Fruit fly (Drosophila melanogaster) whole organism, embryonic: ENCODE measurements around the gene Ilk.
A peak's percentile ranks its signal among the peaks of the same experiment; 100 is the strongest.

Source experiments
- Blimp-1 ChIP-seq: fragments of 200-800 bp; sonication (Bioruptor generic); optimal IDR thresholded peaks from 3 replicates; lab custom pipeline; 2018; ENCODE audit warnings: missing biosample characterization, missing genetic modification characterization, mild to moderate bottlenecking, moderate library complexity, missing genetic modification reagents
- CG11696 ChIP-seq: fragments of 200-800 bp; sonication (Bioruptor generic); IDR thresholded peaks from 2 replicates; pipeline ENCODE4 v1.3.6; 2022; ENCODE audit warnings: missing biosample characterization, missing genetic modification characterization
- CG12769 ChIP-seq: fragments of 200-800 bp; sonication (Bioruptor generic); optimal IDR thresholded peaks from 2 replicates; lab custom pipeline; 2019; ENCODE audit warnings: missing biosample characterization, mild to moderate bottlenecking, missing genetic modification characterization, moderate library complexity
- CG14667 ChIP-seq: fragments of 200-800 bp; sonication (Bioruptor generic); IDR thresholded peaks from 2 replicates; pipeline ENCODE4 v1.3.6; 2022; ENCODE audit warnings: missing biosample characterization, missing genetic modification characterization
- CG14860 ChIP-seq: fragments of 200-800 bp; sonication (Bioruptor generic); IDR thresholded peaks from 3 replicates; pipeline ENCODE4 v1.3.6; 2022; ENCODE audit warnings: missing biosample characterization, missing genetic modification characterization; ENCODE audit not compliant: partially characterized antibody
- CG1603 ChIP-seq: fragments of 200-800 bp; sonication (Bioruptor generic); optimal IDR thresholded peaks from 2 replicates; lab custom pipeline; 2019; ENCODE audit warnings: missing biosample characterization, mild to moderate bottlenecking, missing genetic modification characterization, moderate library complexity
- CG1647 ChIP-seq: fragments of 200-800 bp; sonication (Bioruptor generic); optimal IDR thresholded peaks from 3 replicates; lab custom pipeline; 2016; ENCODE audit warnings: missing biosample characterization, missing genetic modification characterization
- CG17359 ChIP-seq: fragments of 200-800 bp; sonication (Bioruptor generic); optimal IDR thresholded peaks from 3 replicates; lab custom pipeline; 2018; ENCODE audit warnings: missing biosample characterization, mild to moderate bottlenecking, missing genetic modification characterization, moderate library complexity
- CG3065 ChIP-seq: fragments of 200-800 bp; sonication (Bioruptor generic); optimal IDR thresholded peaks from 2 replicates; lab custom pipeline; 2016; ENCODE audit warnings: missing biosample characterization, missing genetic modification characterization
- CG31365 ChIP-seq: fragments of 200-800 bp; sonication (Bioruptor generic); optimal IDR thresholded peaks from 2 replicates; lab custom pipeline; 2018; ENCODE audit warnings: missing biosample characterization, mild to moderate bottlenecking, missing genetic modification characterization
- CG3281 ChIP-seq: fragments of 200-800 bp; sonication (Bioruptor generic); optimal IDR thresholded peaks from 3 replicates; lab custom pipeline; 2017; ENCODE audit warnings: missing biosample characterization, mild to moderate bottlenecking, missing genetic modification characterization
- CG3726 ChIP-seq: fragments of 200-800 bp; sonication (Bioruptor generic); IDR thresholded peaks from 3 replicates; pipeline ENCODE4, ENCODE4 v1.3.6; 2022; ENCODE audit warnings: missing biosample characterization, missing genetic modification characterization
- CG4854 ChIP-seq: fragments of 200-800 bp; sonication (Bioruptor generic); optimal IDR thresholded peaks from 2 replicates; lab custom pipeline; 2016; ENCODE audit warnings: missing biosample characterization, missing genetic modification characterization, inconsistent platforms
- CG6272 ChIP-seq: fragments of 200-800 bp; sonication (Bioruptor generic); IDR thresholded peaks from 2 replicates; pipeline ENCODE4 v1.3.6; 2022; ENCODE audit warnings: missing biosample characterization, missing genetic modification characterization
- CG7745 ChIP-seq: fragments of 200-800 bp; sonication (Bioruptor generic); optimal IDR thresholded peaks from 2 replicates; lab custom pipeline; 2018; ENCODE audit warnings: missing biosample characterization, mild to moderate bottlenecking, missing genetic modification characterization, moderate library complexity
- CG7839 ChIP-seq: fragments of 200-800 bp; sonication (Bioruptor generic); optimal IDR thresholded peaks from 3 replicates; lab custom pipeline; 2018; ENCODE audit warnings: missing biosample characterization, mild to moderate bottlenecking, missing genetic modification characterization, moderate library complexity
- CG7963 ChIP-seq: fragments of 200-800 bp; sonication (Bioruptor generic); IDR thresholded peaks from 3 replicates; pipeline ENCODE4 v1.3.6; 2022; ENCODE audit warnings: missing biosample characterization, missing genetic modification characterization; ENCODE audit not compliant: partially characterized antibody
- CG8765 ChIP-seq: fragments of 200-800 bp; sonication (Bioruptor generic); IDR thresholded peaks from 2 replicates; pipeline ENCODE4 v1.3.6; 2022; ENCODE audit warnings: missing biosample characterization, missing genetic modification characterization
- CG9932 ChIP-seq: fragments of 200-800 bp; sonication (Bioruptor generic); IDR thresholded peaks from 2 replicates; pipeline ENCODE4 v1.3.6; 2022; ENCODE audit warnings: missing biosample characterization, missing genetic modification characterization
- Camta ChIP-seq: fragments of 200-800 bp; sonication (Bioruptor generic); optimal IDR thresholded peaks from 2 replicates; lab custom pipeline; 2016; ENCODE audit warnings: missing biosample characterization, missing genetic modification characterization
- Dip3 ChIP-seq: fragments of 200-800 bp; sonication (Bioruptor generic); optimal IDR thresholded peaks from 3 replicates; lab custom pipeline; 2016; ENCODE audit warnings: missing biosample characterization, missing genetic modification characterization
- Fer1 ChIP-seq: fragments of 200-800 bp; sonication (Bioruptor generic); optimal IDR thresholded peaks from 2 replicates; lab custom pipeline; 2017; ENCODE audit warnings: missing biosample characterization, mild to moderate bottlenecking, missing genetic modification characterization
- H15 ChIP-seq: fragments of 200-800 bp; sonication (Bioruptor generic); IDR thresholded peaks from 3 replicates; pipeline ENCODE4 v1.3.6; 2022; ENCODE audit warnings: missing biosample characterization, missing genetic modification characterization
- Hr39 ChIP-seq: fragments of >200 bp; optimal IDR thresholded peaks from 2 replicates; lab custom pipeline; 2017
- Lim3 ChIP-seq: fragments of 200-800 bp; sonication (Bioruptor generic); IDR thresholded peaks from 2 replicates; pipeline ENCODE4 v1.3.6; 2022; ENCODE audit warnings: missing biosample characterization, missing genetic modification characterization
- MBD-R2 ChIP-seq: fragments of 200-800 bp; sonication (Bioruptor generic); IDR thresholded peaks from 2 replicates; pipeline ENCODE4 v1.3.6; 2022; ENCODE audit warnings: missing biosample characterization, missing genetic modification characterization
- Opbp ChIP-seq: fragments of 200-800 bp; sonication (Bioruptor generic); IDR thresholded peaks from 3 replicates; pipeline ENCODE4 v1.3.6; 2022; ENCODE audit warnings: missing biosample characterization, missing genetic modification characterization; ENCODE audit not compliant: partially characterized antibody
- Pdp1 ChIP-seq, 2 experiments: fragments of 200-800 bp; sonication (Bioruptor generic); optimal IDR thresholded peaks; 3 replicates each; lab custom pipeline; 2016; ENCODE audit warnings: missing biosample characterization in 2 of 2, missing genetic modification characterization in 2 of 2, mild to moderate bottlenecking in 1 of 2, moderate library complexity in 1 of 2
- Ptx1 ChIP-seq: fragments of 200-800 bp; sonication (Bioruptor generic); IDR thresholded peaks from 2 replicates; pipeline ENCODE4 v1.3.6; 2022; ENCODE audit warnings: missing biosample characterization, missing genetic modification characterization
- Sry-β ChIP-seq: fragments of 200-800 bp; sonication (Bioruptor generic); optimal IDR thresholded peaks from 2 replicates; lab custom pipeline; 2018; ENCODE audit warnings: missing biosample characterization, mild to moderate bottlenecking, missing genetic modification characterization, moderate library complexity
- Sry-δ ChIP-seq: fragments of 200-800 bp; sonication (Bioruptor generic); optimal IDR thresholded peaks from 2 replicates; lab custom pipeline; 2016; ENCODE audit warnings: missing biosample characterization, missing genetic modification characterization
- Stat92E ChIP-seq, 3 experiments: fragments of >200 bp in 2 of 3; fragments of 200-800 bp in 1 of 3; sonication (Bioruptor generic) in 1 of 3; optimal IDR thresholded peaks; 2 replicates each; lab custom pipeline; 2017 to 2019; ENCODE audit warnings: missing biosample characterization in 3 of 3, missing genetic modification characterization in 3 of 3, mild to moderate bottlenecking in 1 of 3, moderate library complexity in 1 of 3
- TFAM ChIP-seq: fragments of 200-800 bp; sonication (Bioruptor generic); optimal IDR thresholded peaks from 2 replicates; lab custom pipeline; 2017; ENCODE audit warnings: missing biosample characterization, missing genetic modification characterization, inconsistent platforms
- ap ChIP-seq: fragments of 200-800 bp; sonication (Bioruptor generic); IDR thresholded peaks from 2 replicates; pipeline ENCODE4 v1.3.6; 2022; ENCODE audit warnings: missing biosample characterization, missing genetic modification characterization
- ara ChIP-seq: fragments of 200-800 bp; sonication (Bioruptor generic); IDR thresholded peaks from 2 replicates; pipeline ENCODE4 v1.3.6; 2022; ENCODE audit warnings: missing biosample characterization, missing genetic modification characterization
- bsh ChIP-seq, 2 experiments: fragments of 200-800 bp; sonication (Bioruptor generic); optimal IDR thresholded peaks; 2 replicates each; lab custom pipeline; 2017 to 2018; ENCODE audit warnings: mild to moderate bottlenecking in 2 of 2, missing biosample characterization in 2 of 2, missing genetic modification characterization in 2 of 2, moderate library complexity in 1 of 2
- eyg ChIP-seq: fragments of 200-800 bp; sonication (Bioruptor generic); optimal IDR thresholded peaks from 3 replicates; lab custom pipeline; 2016; ENCODE audit warnings: missing biosample characterization, missing genetic modification characterization
- ftz-f1 ChIP-seq: fragments of 200-800 bp; sonication (Bioruptor generic); optimal IDR thresholded peaks from 2 replicates; lab custom pipeline; 2016; ENCODE audit warnings: missing biosample characterization, missing genetic modification characterization
- her ChIP-seq: fragments of 200-800 bp; sonication (Bioruptor generic); optimal IDR thresholded peaks from 2 replicates; lab custom pipeline; 2016; ENCODE audit warnings: missing biosample characterization, missing genetic modification characterization
- kay ChIP-seq: fragments of 200-800 bp; sonication (Bioruptor generic); optimal IDR thresholded peaks from 2 replicates; lab custom pipeline; 2016; ENCODE audit warnings: missing biosample characterization, missing genetic modification characterization
- lilli ChIP-seq: fragments of 200-800 bp; sonication (Bioruptor generic); optimal IDR thresholded peaks from 3 replicates; lab custom pipeline; 2016; ENCODE audit warnings: missing biosample characterization, missing genetic modification characterization
- pho ChIP-seq: fragments of 200-800 bp; sonication (Bioruptor generic); optimal IDR thresholded peaks from 2 replicates; lab custom pipeline; 2016; ENCODE audit warnings: missing biosample characterization, missing genetic modification characterization
- seq ChIP-seq: fragments of 200-800 bp; sonication (Bioruptor generic); IDR thresholded peaks from 2 replicates; pipeline ENCODE4 v1.3.6; 2022; ENCODE audit warnings: missing biosample characterization, missing genetic modification characterization
- shn ChIP-seq: fragments of 200-800 bp; sonication (Bioruptor generic); optimal IDR thresholded peaks from 3 replicates; lab custom pipeline; 2016; ENCODE audit warnings: missing biosample characterization, missing genetic modification characterization
- so ChIP-seq: fragments of 200-800 bp; sonication (Bioruptor generic); IDR thresholded peaks from 3 replicates; pipeline ENCODE4 v1.3.6; 2022; ENCODE audit warnings: missing biosample characterization, missing genetic modification characterization
- sob ChIP-seq: fragments of 200-800 bp; sonication (Bioruptor generic); IDR thresholded peaks from 2 replicates; pipeline ENCODE4 v1.3.6; 2022; ENCODE audit warnings: missing biosample characterization, missing genetic modification characterization
- sug ChIP-seq: fragments of 200-800 bp; optimal IDR thresholded peaks from 2 replicates; lab custom pipeline; 2019; ENCODE audit warnings: missing biosample characterization, mild to moderate bottlenecking, missing genetic modification characterization, moderate library complexity
- unpg ChIP-seq: fragments of 200-800 bp; sonication (Bioruptor generic); optimal IDR thresholded peaks from 3 replicates; lab custom pipeline; 2018; ENCODE audit warnings: missing biosample characterization, mild to moderate bottlenecking, missing genetic modification characterization, moderate library complexity
- z ChIP-seq: fragments of 200-800 bp; sonication (Bioruptor generic); IDR thresholded peaks from 3 replicates; pipeline ENCODE4 v1.3.6; 2022; ENCODE audit warnings: missing biosample characterization, missing genetic modification characterization
- zf30C ChIP-seq: fragments of 200-800 bp; sonication (Bioruptor generic); optimal IDR thresholded peaks from 3 replicates; lab custom pipeline; 2018; ENCODE audit warnings: missing biosample characterization, mild to moderate bottlenecking, missing genetic modification characterization

Ilk gene

dm6 chr3L:21176935-21177581 lies 39.6 kb upstream of the Ilk start (continued):
- TF ChIP-seq Ptx1 (GFP tag; lab: Robert Waterston, UW): peak; percentile 80
- TF ChIP-seq lilli (GFP tag; lab: Kevin White, UChicago): peak; percentile 80
- TF ChIP-seq CG1647: no peak
- peak; percentile 9 for TF ChIP-seq zf30C (GFP tag; lab: Kevin White, UChicago)
- TF ChIP-seq Opbp (GFP tag; lab: Robert Waterston, UW): no peak
- peak; percentile 74 for TF ChIP-seq seq
- no peak for TF ChIP-seq Blimp-1 (GFP tag; lab: Kevin White, UChicago)
- peak; percentile 28 for TF ChIP-seq CG4854 (GFP tag; lab: Kevin White, UChicago)
- TF ChIP-seq CG3726 (GFP tag; lab: Robert Waterston, UW): 0 out of 3 replicates have a peak, but pooled peaks have one; percentile 18
- TF ChIP-seq CG12769 (tag; lab: Kevin White, UChicago): no peak
- TF ChIP-seq CG31365 (tag; lab: Kevin White, UChicago): no peak
- TF ChIP-seq z (GFP tag; lab: Robert Waterston, UW): no peak
- TF ChIP-seq Dip3: peak; percentile 57
- TF ChIP-seq CG8765 (GFP tag; lab: Robert Waterston, UW): no peak
- no peak for TF ChIP-seq Sry-β (GFP tag; lab: Kevin White, UChicago)
- TF ChIP-seq unpg: no peak
- no peak for TF ChIP-seq CG3065 (GFP tag; lab: Kevin White, UChicago)
- peak; percentile 36 for TF ChIP-seq Camta
- TF ChIP-seq Hr39: no peak
- TF ChIP-seq CG3281: peak; percentile 83
- TF ChIP-seq MBD-R2 (GFP tag; lab: Robert Waterston, UW): peak; percentile 35; the same call in 1 of the 2 replicates
- TF ChIP-seq CG7839: peak; percentile 81
- TF ChIP-seq CG14667 (GFP tag; lab: Robert Waterston, UW): peak; percentile 57
- TF ChIP-seq H15 (GFP tag; lab: Robert Waterston, UW): 0 out of 3 replicates have a peak, but pooled peaks have one; percentile 14
- peak; percentile 77 for TF ChIP-seq pho
- TF ChIP-seq so (GFP tag; lab: Robert Waterston, UW): peak; percentile 67; the same call in 1 of the 3 replicates
- TF ChIP-seq CG11696: peak; percentile 40; the same call in 1 of the 2 replicates
- no peak for TF ChIP-seq Lim3 (GFP tag; lab: Robert Waterston, UW)
- no peak for TF ChIP-seq CG7745 (tag; lab: Kevin White, UChicago)
- peak; percentile 24 for TF ChIP-seq sug (tag; lab: Kevin White, UChicago)
- no peak for TF ChIP-seq her (GFP tag; lab: Kevin White, UChicago)
- peak; percentile 27 for TF ChIP-seq eyg (GFP tag; lab: Kevin White, UChicago)
- TF ChIP-seq Sry-δ (GFP tag; lab: Kevin White, UChicago): no peak
- no peak for TF ChIP-seq ftz-f1 (GFP tag; lab: Kevin White, UChicago)
- TF ChIP-seq CG1603 (tag; lab: Kevin White, UChicago): no peak
- peak; percentile 80 for TF ChIP-seq sob
- peak; percentile 49; the same call in 1 of the 2 replicates for TF ChIP-seq CG6272 (GFP tag; lab: Robert Waterston, UW)
- TF ChIP-seq TFAM: no peak
- peak; percentile 88 for TF ChIP-seq CG9932
- TF ChIP-seq Pdp1 (GFP tag; optimal IDR thresholded peaks at IDR 0.05; lab: Kevin White, UChicago): peak; percentile 63 to 66
- 0 out of 2 replicates have a peak, but pooled peaks have one; percentile 35 for TF ChIP-seq ap (GFP tag; lab: Robert Waterston, UW)
- TF ChIP-seq CG7963 (GFP tag; lab: Robert Waterston, UW): no peak
- no peak for TF ChIP-seq ara
- TF ChIP-seq CG17359 (tag; lab: Kevin White, UChicago): peak; percentile 49
- no peak for TF ChIP-seq bsh (GFP tag; optimal IDR thresholded peaks at IDR 0.05; lab: Kevin White, UChicago)
- TF ChIP-seq CG14860 (GFP tag; lab: Robert Waterston, UW): no peak
- TF ChIP-seq Fer1 (GFP tag; lab: Kevin White, UChicago): peak; percentile 67
- peak; percentile 56 for TF ChIP-seq kay (GFP tag; lab: Kevin White, UChicago)
- no peak for TF ChIP-seq Stat92E (GFP tag; optimal IDR thresholded peaks at IDR 0.05; lab: Kevin White, UChicago)
- peak; percentile 30 for TF ChIP-seq shn (GFP tag; lab: Kevin White, UChicago)
